Worm (Caenorhabditis elegans): ENCODE measurements around the gene F19H8.2.

- TF ChIP-seq W03F9.2 (tag; optimal IDR thresholded peaks at IDR 0.05), result no peak
- no peak for TF ChIP-seq him-1 (tag; optimal IDR thresholded peaks at IDR 0.05)
Measured at ce11 chrII:14599933-14600630, 5.6 kb downstream of the F19H8.2 start.
